Worm (Caenorhabditis elegans) whole organism, L2 larva: ENCODE data around the gene rif-1.1.

Experiments
- C34F6.9 ChIP-seq: fragments of 150-350 bp; optimal IDR thresholded peaks from 2 replicates; lab custom pipeline; 2014; ENCODE audit warnings: missing biosample characterization, missing genetic modification characterization
- aly-2 ChIP-seq: fragments of 150-350 bp; optimal IDR thresholded peaks from 2 replicates; lab custom pipeline; 2014; ENCODE audit warnings: missing biosample characterization, missing genetic modification characterization
- ama-1 ChIP-seq: fragments of 150-350 bp; optimal IDR thresholded peaks from 2 replicates; lab custom pipeline; 2018; ENCODE audit warnings: inconsistent platforms
- dmd-4 ChIP-seq: sonication (generic microtip); optimal IDR thresholded peaks from 2 replicates; lab custom pipeline; 2017; ENCODE audit warnings: missing biosample characterization, missing genetic modification characterization
- fos-1 ChIP-seq: fragments of 150-350 bp; optimal IDR thresholded peaks from 2 replicates; lab custom pipeline; 2014; ENCODE audit warnings: missing biosample characterization, missing genetic modification characterization
- lin-11 ChIP-seq: fragments of 150-350 bp; sonication (generic microtip); optimal IDR thresholded peaks from 2 replicates; lab custom pipeline; 2014; ENCODE audit warnings: missing biosample characterization, missing genetic modification characterization, inconsistent platforms, mixed read lengths
- lin-39 ChIP-seq: fragments of 150-350 bp; optimal IDR thresholded peaks from 2 replicates; lab custom pipeline; 2014; ENCODE audit warnings: missing biosample characterization, missing genetic modification reagents, missing genetic modification characterization
- lsy-2 ChIP-seq, 2 experiments: fragments of 150-350 bp in 1 of 2; sonication (generic microtip) in 1 of 2; optimal IDR thresholded peaks; 2 replicates each; lab custom pipeline; 2014 to 2017; ENCODE audit warnings: missing biosample characterization in 2 of 2, missing genetic modification characterization in 2 of 2
- nhr-77 ChIP-seq: fragments of 150-350 bp; optimal IDR thresholded peaks from 2 replicates; lab custom pipeline; 2014; ENCODE audit warnings: missing biosample characterization, missing genetic modification characterization
- skn-1 ChIP-seq: sonication (generic microtip); optimal IDR thresholded peaks from 2 replicates; lab custom pipeline; 2017; ENCODE audit warnings: missing biosample characterization, missing genetic modification characterization
- snpc-4 ChIP-seq: fragments of 150-350 bp; optimal IDR thresholded peaks from 2 replicates; lab custom pipeline; 2014; ENCODE audit warnings: missing biosample characterization, missing genetic modification characterization
- unc-39 ChIP-seq: fragments of 150-350 bp; optimal IDR thresholded peaks from 2 replicates; lab custom pipeline; 2014; ENCODE audit warnings: missing biosample characterization, missing genetic modification characterization
- unc-62 ChIP-seq: fragments of 150-350 bp; optimal IDR thresholded peaks from 2 replicates; lab custom pipeline; 2014; ENCODE audit warnings: missing biosample characterization, missing genetic modification reagents, missing genetic modification characterization

DNA sequence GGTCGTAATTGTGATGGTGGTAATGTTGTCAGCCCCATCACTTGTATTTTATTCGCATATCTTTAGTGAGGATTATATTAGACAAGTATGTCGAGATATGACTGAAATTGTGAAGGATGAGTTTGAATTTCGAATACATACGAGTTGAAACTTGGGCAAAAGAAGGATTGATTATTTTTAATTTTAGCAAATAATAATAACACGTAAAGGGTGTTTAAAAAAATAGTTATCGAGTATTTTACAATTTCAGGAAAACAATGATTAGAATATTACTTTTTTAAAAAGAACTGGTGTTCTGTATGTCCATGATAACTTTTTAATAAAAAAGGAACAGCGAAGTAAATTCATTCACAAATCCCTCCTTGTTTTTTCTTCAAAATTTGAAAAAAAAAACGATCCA lies 10.6 kb downstream of the rif-1.1 start, which contains the start of gene F11E6.8:
- no peak for TF ChIP-seq skn-1
- no peak for TF ChIP-seq lin-39 (tag; lab: Kevin White, UChicago)
- TF ChIP-seq fos-1: no peak
- no peak for TF ChIP-seq unc-62
- TF ChIP-seq snpc-4 (tag; lab: Kevin White, UChicago): no peak
- TF ChIP-seq unc-39 (tag; lab: Kevin White, UChicago): no peak
- no peak for TF ChIP-seq C34F6.9 (tag; lab: Kevin White, UChicago)
- no peak for TF ChIP-seq ama-1 (lab: Kevin White, UChicago)
- no peak for TF ChIP-seq nhr-77 (tag; lab: Kevin White, UChicago)
- TF ChIP-seq lsy-2 (tag; optimal IDR thresholded peaks at IDR 0.05; lab: Kevin White, UChicago): no peak
- no peak for TF ChIP-seq lin-11 (tag; lab: Kevin White, UChicago)
- no peak for TF ChIP-seq aly-2 (tag; lab: Kevin White, UChicago)
- TF ChIP-seq dmd-4: no peak
